Worm (Caenorhabditis elegans) whole organism, L2 larva: ENCODE data around the gene ZK673.2.

Experiments
- C34F6.9 ChIP-seq: fragments of 150-350 bp; optimal IDR thresholded peaks from 2 replicates; lab custom pipeline; 2014; ENCODE audit warnings: missing biosample characterization, missing genetic modification characterization
- R02D3.7 ChIP-seq: fragments of 150-350 bp; optimal IDR thresholded peaks from 2 replicates; lab custom pipeline; 2014; ENCODE audit warnings: missing biosample characterization, missing genetic modification characterization
- Y55F3AM.14 ChIP-seq: fragments of 200-800 bp; sonication (Bioruptor generic); optimal IDR thresholded peaks from 2 replicates; lab custom pipeline; 2018; ENCODE audit warnings: mild to moderate bottlenecking, missing genetic modification characterization, missing compliant biosample characterization
- alr-1 ChIP-seq: fragments of 150-350 bp; optimal IDR thresholded peaks from 2 replicates; lab custom pipeline; 2014; ENCODE audit warnings: missing biosample characterization, missing genetic modification characterization
- aly-2 ChIP-seq: fragments of 150-350 bp; optimal IDR thresholded peaks from 2 replicates; lab custom pipeline; 2014; ENCODE audit warnings: missing biosample characterization, missing genetic modification characterization
- ama-1 ChIP-seq: fragments of 150-350 bp; optimal IDR thresholded peaks from 2 replicates; lab custom pipeline; 2018; ENCODE audit warnings: inconsistent platforms
- blmp-1 ChIP-seq: sonication (generic microtip); optimal IDR thresholded peaks from 2 replicates; lab custom pipeline; 2017; ENCODE audit warnings: missing genetic modification characterization, mild to moderate bottlenecking, missing compliant biosample characterization, antibody characterized with exemption, moderate library complexity; ENCODE audit not compliant: insufficient read depth
- ceh-16 ChIP-seq: fragments of 150-350 bp; optimal IDR thresholded peaks from 2 replicates; lab custom pipeline; 2014; ENCODE audit warnings: missing biosample characterization, missing genetic modification characterization
- ceh-82 ChIP-seq: fragments of 150-350 bp; optimal IDR thresholded peaks from 2 replicates; lab custom pipeline; 2014; ENCODE audit warnings: missing biosample characterization, missing genetic modification characterization
- crh-2 ChIP-seq: sonication (generic microtip); optimal IDR thresholded peaks from 2 replicates; lab custom pipeline; 2017; ENCODE audit warnings: missing biosample characterization, missing genetic modification characterization
- dmd-4 ChIP-seq: sonication (generic microtip); optimal IDR thresholded peaks from 2 replicates; lab custom pipeline; 2017; ENCODE audit warnings: missing biosample characterization, missing genetic modification characterization
- elt-1 ChIP-seq: fragments of 150-350 bp; optimal IDR thresholded peaks from 2 replicates; lab custom pipeline; 2014; ENCODE audit warnings: missing biosample characterization, missing genetic modification characterization
- elt-3 ChIP-seq: sonication (generic microtip); optimal IDR thresholded peaks from 2 replicates; lab custom pipeline; 2017; ENCODE audit warnings: missing biosample characterization, missing genetic modification characterization
- fos-1 ChIP-seq: fragments of 150-350 bp; optimal IDR thresholded peaks from 2 replicates; lab custom pipeline; 2014; ENCODE audit warnings: missing biosample characterization, missing genetic modification characterization
- gmeb-1 ChIP-seq: fragments of 150-350 bp; optimal IDR thresholded peaks from 2 replicates; lab custom pipeline; 2014; ENCODE audit warnings: missing biosample characterization, missing genetic modification characterization
- lin-11 ChIP-seq: fragments of 150-350 bp; sonication (generic microtip); optimal IDR thresholded peaks from 2 replicates; lab custom pipeline; 2014; ENCODE audit warnings: missing biosample characterization, missing genetic modification characterization, inconsistent platforms, mixed read lengths
- lin-39 ChIP-seq: fragments of 150-350 bp; optimal IDR thresholded peaks from 2 replicates; lab custom pipeline; 2014; ENCODE audit warnings: missing biosample characterization, missing genetic modification reagents, missing genetic modification characterization
- lsy-2 ChIP-seq, 2 experiments: fragments of 150-350 bp in 1 of 2; sonication (generic microtip) in 1 of 2; optimal IDR thresholded peaks; 2 replicates each; lab custom pipeline; 2014 to 2017; ENCODE audit warnings: missing biosample characterization in 2 of 2, missing genetic modification characterization in 2 of 2
- mab-5 ChIP-seq: fragments of 150-350 bp; optimal IDR thresholded peaks from 2 replicates; lab custom pipeline; 2014; ENCODE audit warnings: missing biosample characterization, missing genetic modification characterization
- mbf-1 ChIP-seq: sonication (generic microtip); optimal IDR thresholded peaks from 2 replicates; lab custom pipeline; 2017; ENCODE audit warnings: missing biosample characterization, missing genetic modification characterization
- mdl-1 ChIP-seq, 2 experiments: fragments of 150-350 bp in 1 of 2; sonication (generic microtip) in 1 of 2; optimal IDR thresholded peaks; 2 replicates each; lab custom pipeline; 2017; ENCODE audit warnings: missing biosample characterization in 2 of 2, missing genetic modification characterization in 2 of 2
- nhr-11 ChIP-seq: fragments of 150-350 bp; optimal IDR thresholded peaks from 2 replicates; lab custom pipeline; 2014; ENCODE audit warnings: missing biosample characterization, missing genetic modification characterization
- nhr-12 ChIP-seq: fragments of 150-350 bp; optimal IDR thresholded peaks from 2 replicates; lab custom pipeline; 2014; ENCODE audit warnings: missing biosample characterization, missing genetic modification characterization
- nhr-129 ChIP-seq: fragments of 150-350 bp; optimal IDR thresholded peaks from 2 replicates; lab custom pipeline; 2014; ENCODE audit warnings: missing biosample characterization, missing genetic modification characterization
- nhr-21 ChIP-seq: fragments of 150-350 bp; optimal IDR thresholded peaks from 2 replicates; lab custom pipeline; 2014; ENCODE audit warnings: missing biosample characterization, missing genetic modification characterization
- nhr-23 ChIP-seq: fragments of 150-350 bp; optimal IDR thresholded peaks from 2 replicates; lab custom pipeline; 2014; ENCODE audit warnings: missing biosample characterization, missing genetic modification reagents, missing genetic modification characterization
- nhr-237 ChIP-seq: fragments of 150-350 bp; optimal IDR thresholded peaks from 2 replicates; lab custom pipeline; 2014; ENCODE audit warnings: missing biosample characterization, missing genetic modification characterization
- nhr-25 ChIP-seq: fragments of 150-350 bp; sonication (generic microtip); optimal IDR thresholded peaks from 3 replicates; lab custom pipeline; 2014; ENCODE audit warnings: missing biosample characterization, missing genetic modification characterization
- nhr-6 ChIP-seq: fragments of 150-350 bp; optimal IDR thresholded peaks from 2 replicates; lab custom pipeline; 2014; ENCODE audit warnings: missing biosample characterization, missing genetic modification characterization
- nhr-77 ChIP-seq: fragments of 150-350 bp; optimal IDR thresholded peaks from 2 replicates; lab custom pipeline; 2014; ENCODE audit warnings: missing biosample characterization, missing genetic modification characterization
- peb-1 ChIP-seq: fragments of 150-350 bp; optimal IDR thresholded peaks from 2 replicates; lab custom pipeline; 2014; ENCODE audit warnings: missing biosample characterization, missing genetic modification characterization
- sem-4 ChIP-seq: fragments of 150-350 bp; optimal IDR thresholded peaks from 2 replicates; lab custom pipeline; 2014; ENCODE audit warnings: missing biosample characterization, missing genetic modification reagents, missing genetic modification characterization
- sma-3 ChIP-seq: sonication (generic microtip); optimal IDR thresholded peaks from 2 replicates; lab custom pipeline; 2016; ENCODE audit warnings: missing genetic modification reagents, missing genetic modification characterization, missing compliant biosample characterization
- sma-9 ChIP-seq, 2 experiments: fragments of 150-350 bp in 1 of 2; sonication (generic microtip) in 1 of 2; optimal IDR thresholded peaks; 2 replicates each; lab custom pipeline; 2014 to 2016; ENCODE audit warnings: missing genetic modification characterization in 2 of 2, mild to moderate bottlenecking in 1 of 2, missing biosample characterization in 1 of 2, missing compliant biosample characterization in 1 of 2, missing genetic modification reagents in 1 of 2, moderate library complexity in 1 of 2
- snpc-4 ChIP-seq: fragments of 150-350 bp; optimal IDR thresholded peaks from 2 replicates; lab custom pipeline; 2014; ENCODE audit warnings: missing biosample characterization, missing genetic modification characterization
- unc-39 ChIP-seq: fragments of 150-350 bp; optimal IDR thresholded peaks from 2 replicates; lab custom pipeline; 2014; ENCODE audit warnings: missing biosample characterization, missing genetic modification characterization
- unc-55 ChIP-seq: fragments of 150-350 bp; sonication (generic microtip); optimal IDR thresholded peaks from 3 replicates; lab custom pipeline; 2014; ENCODE audit warnings: missing biosample characterization, missing genetic modification reagents, missing genetic modification characterization
- unc-62 ChIP-seq: fragments of 150-350 bp; optimal IDR thresholded peaks from 2 replicates; lab custom pipeline; 2014; ENCODE audit warnings: missing biosample characterization, missing genetic modification reagents, missing genetic modification characterization
- zag-1 ChIP-seq: fragments of 150-350 bp; optimal IDR thresholded peaks from 2 replicates; lab custom pipeline; 2014; ENCODE audit warnings: missing biosample characterization, missing genetic modification characterization
- ztf-1 ChIP-seq: fragments of 200-800 bp; sonication (Bioruptor generic); conservative IDR thresholded peaks from 2 replicates; pipeline ENCODE4 v1.3.6; 2022; ENCODE audit warnings: missing genetic modification characterization, missing compliant biosample characterization
- ztf-11 ChIP-seq: sonication (generic microtip); optimal IDR thresholded peaks from 2 replicates; lab custom pipeline; 2017; ENCODE audit warnings: missing biosample characterization, missing genetic modification characterization
- ztf-4 ChIP-seq: fragments of 150-350 bp; optimal IDR thresholded peaks from 2 replicates; lab custom pipeline; 2014; ENCODE audit warnings: missing biosample characterization, missing genetic modification characterization

Gene ZK673.2

ce11 chrII:10446814-10447213, 1.3 kb upstream of the ZK673.2 start:
- TF ChIP-seq nhr-11 (tag; lab: Kevin White, UChicago) (peak; percentile 3), unc-62 (no peak)

ce11 chrII:10449707-10450106, 1.6 kb downstream of the ZK673.2 start, which contains the start of gene lin-56:
lin-56 (plus strand) TSS chrII:10450007.
- TF ChIP-seq dmd-4 = no peak

ce11 chrII:10450335-10450734, 2.3 kb downstream of the ZK673.2 start:
- TF ChIP-seq unc-62 (no peak), unc-55 (GFP tag; lab: Kevin White, UChicago) (peak; percentile 14), lin-39 (tag; lab: Kevin White, UChicago) (no peak), dmd-4 (no peak), mbf-1 (tag; lab: Kevin White, UChicago) (no peak), elt-3 (tag; lab: Kevin White, UChicago) (no peak), nhr-23 (tag; lab: Kevin White, UChicago) (no peak), nhr-77 (tag; lab: Kevin White, UChicago) (no peak), sem-4 (tag; lab: Kevin White, UChicago) (no peak), fos-1 (tag; lab: Kevin White, UChicago) (no peak), C34F6.9 (tag; lab: Kevin White, UChicago) (peak; percentile 49), blmp-1 (no peak), sma-9 (GFP tag; optimal IDR thresholded peaks at IDR 0.05; lab: Kevin White, UChicago) (peak; percentile 12), sma-9 (tag; optimal IDR thresholded peaks at IDR 0.05; lab: Kevin White, UChicago) (no peak), nhr-129 (tag; lab: Kevin White, UChicago) (peak; percentile 0), lsy-2 (tag; optimal IDR thresholded peaks at IDR 0.05; lab: Kevin White, UChicago) (peak in 1 of 2 experiments; percentile 28), ztf-1 (GFP tag; lab: Robert Waterston, UW) (no peak), snpc-4 (tag; lab: Kevin White, UChicago) (no peak), peb-1 (no peak), mdl-1 (tag; optimal IDR thresholded peaks at IDR 0.05; lab: Kevin White, UChicago) (no peak), gmeb-1 (tag; lab: Kevin White, UChicago) (no peak), R02D3.7 (tag; lab: Kevin White, UChicago) (no peak), nhr-12 (no peak), unc-39 (tag; lab: Kevin White, UChicago) (no peak), ztf-11 (tag; lab: Kevin White, UChicago) (no peak), crh-2 (tag; lab: Kevin White, UChicago) (peak; percentile 23), lin-11 (tag; lab: Kevin White, UChicago) (no peak), sma-3 (GFP tag; lab: Kevin White, UChicago) (no peak), nhr-11 (tag; lab: Kevin White, UChicago) (no peak), nhr-237 (tag; lab: Kevin White, UChicago) (no peak), Y55F3AM.14 (GFP tag; lab: Kevin White, UChicago) (no peak), ceh-16 (tag; lab: Kevin White, UChicago) (no peak), elt-1 (tag; lab: Kevin White, UChicago) (no peak), nhr-21 (tag; lab: Kevin White, UChicago) (peak; percentile 24), ztf-4 (peak; percentile 60), ama-1 (no peak), zag-1 (tag; lab: Kevin White, UChicago) (no peak), ceh-82 (tag; lab: Kevin White, UChicago) (no peak), nhr-25 (peak; percentile 36), alr-1 (tag; lab: Kevin White, UChicago) (no peak), aly-2 (tag; lab: Kevin White, UChicago) (no peak), nhr-6 (peak; percentile 15), mab-5 (tag; lab: Kevin White, UChicago) (no peak)
